Worm (Caenorhabditis elegans) whole organism, dauer: ENCODE data around the gene BE10.3.

Experiments
- unc-62 ChIP-seq: sonication (generic microtip); optimal IDR thresholded peaks from 2 replicates; lab custom pipeline; 2017; ENCODE audit warnings: missing biosample characterization, missing genetic modification reagents, missing genetic modification characterization

Gene BE10.3

ce11 chrIII:12855394-12855793, 47.6 kb downstream of the BE10.3 start, which contains the start of gene Y37D8A.5:
TSS of gene Y37D8A.5 (minus strand) at chrIII:12855494.
- TF ChIP-seq unc-62 (GFP tag; lab: Kevin White, UChicago): no peak

- no peak for TF ChIP-seq unc-62 (GFP tag; lab: Kevin White, UChicago)
Observed at ce11 chrIII:12856628-12857027, 48.8 kb downstream of the BE10.3 start, which contains the start of gene Y37D8A.26. TSS of gene Y37D8A.26 (minus strand) at chrIII:12856728.

ce11 chrIII:12860119-12860518, 52.3 kb downstream of the BE10.3 start:
- no peak for TF ChIP-seq unc-62 (GFP tag; lab: Kevin White, UChicago)
